Worm (Caenorhabditis elegans) whole organism, L3 larva: Measurements from ENCODE around the gene F43H9.4.

Experiments
- lsy-12 ChIP-seq: sonication (generic microtip); optimal IDR thresholded peaks from 2 replicates; lab custom pipeline; 2016; ENCODE audit warnings: mild to moderate bottlenecking, missing genetic modification characterization, missing compliant biosample characterization
- nhr-23 ChIP-seq: fragments of 150-350 bp; optimal IDR thresholded peaks from 2 replicates; lab custom pipeline; 2014; ENCODE audit warnings: missing biosample characterization, missing genetic modification reagents, missing genetic modification characterization
- snpc-4 ChIP-seq: fragments of 150-350 bp; optimal IDR thresholded peaks from 2 replicates; lab custom pipeline; 2014; ENCODE audit warnings: missing biosample characterization, missing genetic modification characterization

DNA sequence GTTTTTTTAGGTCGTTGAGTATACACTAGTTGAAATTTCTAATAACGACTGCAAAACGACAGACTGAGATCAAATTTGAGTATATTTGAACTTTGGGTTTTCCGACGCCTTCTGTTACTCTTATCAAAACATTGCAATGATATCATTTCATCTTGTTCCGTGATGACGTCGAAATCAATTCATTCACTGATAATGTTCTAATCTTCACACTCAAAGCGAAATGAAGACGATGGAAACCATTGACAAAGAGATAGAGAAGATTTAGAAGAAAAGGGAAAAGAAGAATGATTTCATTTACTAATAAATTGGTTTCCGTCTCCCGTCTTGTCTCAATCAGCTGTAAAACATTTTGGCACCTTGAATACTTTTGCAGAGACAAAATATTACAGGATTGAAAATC lies 46.7 kb downstream of the F43H9.4 start:
- TF ChIP-seq nhr-23 (tag; lab: Kevin White, UChicago) (peak; percentile 62), snpc-4 (tag; lab: Kevin White, UChicago) (no peak), lsy-12 (tag; lab: Kevin White, UChicago) (no peak)
